Fruit fly (Drosophila melanogaster) whole organism, embryonic: ENCODE results near the gene Nadsyn.

ENCODE experiments used
- CG10321 ChIP-seq: fragments of 200-800 bp; sonication (Bioruptor generic); IDR thresholded peaks from 2 replicates; pipeline ENCODE4 v1.3.6; 2022; ENCODE audit warnings: missing biosample characterization, missing genetic modification characterization
- CG11093 ChIP-seq: fragments of 200-800 bp; sonication (Bioruptor generic); IDR thresholded peaks from 3 replicates; pipeline ENCODE4 v1.3.6; 2022; ENCODE audit warnings: missing biosample characterization, missing genetic modification characterization
- CG12071 ChIP-seq: fragments of 200-800 bp; sonication (Bioruptor generic); optimal IDR thresholded peaks from 3 replicates; lab custom pipeline; 2018; ENCODE audit warnings: missing biosample characterization, mild to moderate bottlenecking, missing genetic modification characterization
- CG12236 ChIP-seq: fragments of 200-800 bp; sonication (Bioruptor generic); optimal IDR thresholded peaks from 2 replicates; lab custom pipeline; 2016; ENCODE audit warnings: missing biosample characterization, missing genetic modification characterization
- CG12942 ChIP-seq: fragments of 200-800 bp; sonication (Bioruptor generic); optimal IDR thresholded peaks from 3 replicates; lab custom pipeline; 2016; ENCODE audit warnings: missing biosample characterization, missing genetic modification characterization
- CG15073 ChIP-seq: fragments of 200-800 bp; sonication (Bioruptor generic); optimal IDR thresholded peaks from 2 replicates; lab custom pipeline; 2016; ENCODE audit warnings: missing biosample characterization, missing genetic modification characterization
- CG17361 ChIP-seq: fragments of 200-800 bp; sonication (Bioruptor generic); IDR thresholded peaks from 3 replicates; pipeline ENCODE4 v1.3.6; 2022; ENCODE audit warnings: missing biosample characterization, missing genetic modification characterization
- CG17568 ChIP-seq: fragments of 200-800 bp; sonication (Bioruptor generic); optimal IDR thresholded peaks from 2 replicates; lab custom pipeline; 2018; ENCODE audit warnings: missing biosample characterization, mild to moderate bottlenecking, missing genetic modification characterization, moderate library complexity
- CG18599 ChIP-seq: fragments of 200-800 bp; sonication (Bioruptor generic); optimal IDR thresholded peaks from 3 replicates; lab custom pipeline; 2017; ENCODE audit warnings: missing biosample characterization, missing genetic modification characterization, mild to moderate bottlenecking, moderate library complexity, missing genetic modification reagents
- CG2678 ChIP-seq: fragments of 200-800 bp; sonication (Bioruptor generic); optimal IDR thresholded peaks from 3 replicates; lab custom pipeline; 2019; ENCODE audit warnings: missing biosample characterization, mild to moderate bottlenecking, missing genetic modification characterization, moderate library complexity
- CG32767 ChIP-seq: fragments of 200-800 bp; sonication (Bioruptor generic); IDR thresholded peaks from 2 replicates; pipeline ENCODE4 v1.3.6; 2022; ENCODE audit warnings: missing biosample characterization, missing genetic modification characterization
- CG33557 ChIP-seq: fragments of 200-800 bp; sonication (Bioruptor generic); optimal IDR thresholded peaks from 2 replicates; lab custom pipeline; 2019; ENCODE audit warnings: missing biosample characterization, mild to moderate bottlenecking, missing genetic modification characterization, moderate library complexity
- CG4730 ChIP-seq: fragments of 200-800 bp; sonication (Bioruptor generic); IDR thresholded peaks from 2 replicates; pipeline ENCODE4 v1.3.6; 2022; ENCODE audit warnings: missing biosample characterization, missing genetic modification characterization
- CG7357 ChIP-seq: fragments of 200-800 bp; sonication (Bioruptor generic); IDR thresholded peaks from 3 replicates; pipeline ENCODE4 v1.3.6; 2022; ENCODE audit warnings: missing biosample characterization, missing genetic modification characterization
- CG8290 ChIP-seq, 3 experiments: fragments of 200-800 bp; sonication (Bioruptor generic); optimal IDR thresholded peaks; 2 replicates each; lab custom pipeline; 2016 to 2019; ENCODE audit warnings: missing biosample characterization in 3 of 3, missing genetic modification characterization in 3 of 3, mild to moderate bottlenecking in 2 of 3, moderate library complexity in 1 of 3
- CG8924 ChIP-seq: fragments of 200-800 bp; optimal IDR thresholded peaks from 3 replicates; lab custom pipeline; 2019; ENCODE audit warnings: missing biosample characterization, mild to moderate bottlenecking, missing genetic modification characterization, moderate library complexity
- CrebB ChIP-seq: fragments of 200-800 bp; sonication (Bioruptor generic); optimal IDR thresholded peaks from 3 replicates; lab custom pipeline; 2018; ENCODE audit warnings: missing biosample characterization, mild to moderate bottlenecking, missing genetic modification characterization
- D ChIP-seq, 2 experiments: fragments of 200-800 bp in 1 of 2; fragments of >200 bp in 1 of 2; sonication (Bioruptor generic) in 1 of 2; optimal IDR thresholded peaks; 2 replicates in 1 of 2; 3 replicates in 1 of 2; lab custom pipeline; 2017; ENCODE audit warnings: mild to moderate bottlenecking in 1 of 2, missing biosample characterization in 1 of 2, missing genetic modification characterization in 1 of 2, missing genetic modification reagents in 1 of 2
- Drgx ChIP-seq: fragments of 200-800 bp; sonication (Bioruptor generic); IDR thresholded peaks from 2 replicates; pipeline ENCODE4 v1.3.6; 2022; ENCODE audit warnings: missing biosample characterization, missing genetic modification characterization
- Gsc ChIP-seq: fragments of 200-800 bp; sonication (Bioruptor generic); IDR thresholded peaks from 2 replicates; pipeline ENCODE4 v1.3.6; 2022; ENCODE audit warnings: missing biosample characterization, missing genetic modification characterization
- H15 ChIP-seq: fragments of 200-800 bp; sonication (Bioruptor generic); IDR thresholded peaks from 3 replicates; pipeline ENCODE4 v1.3.6; 2022; ENCODE audit warnings: missing biosample characterization, missing genetic modification characterization
- HmgD ChIP-seq: fragments of 200-800 bp; sonication (Bioruptor generic); optimal IDR thresholded peaks from 3 replicates; lab custom pipeline; 2016; ENCODE audit warnings: missing biosample characterization, missing genetic modification characterization
- Jarid2 ChIP-seq: fragments of 200-800 bp; sonication (Bioruptor generic); optimal IDR thresholded peaks from 3 replicates; lab custom pipeline; 2017; ENCODE audit warnings: mild to moderate bottlenecking, missing biosample characterization, missing genetic modification reagents, missing genetic modification characterization
- MTF-1 ChIP-seq: fragments of 200-800 bp; sonication (Bioruptor generic); optimal IDR thresholded peaks from 2 replicates; lab custom pipeline; 2018; ENCODE audit warnings: missing biosample characterization, mild to moderate bottlenecking, missing genetic modification characterization, borderline replicate concordance
- Ravus ChIP-seq: fragments of 200-800 bp; sonication (Bioruptor generic); IDR thresholded peaks from 2 replicates; pipeline ENCODE4 v1.3.6; 2022; ENCODE audit warnings: missing biosample characterization, missing genetic modification characterization
- Rfx ChIP-seq: fragments of 200-800 bp; sonication (Bioruptor generic); IDR thresholded peaks from 2 replicates; pipeline ENCODE4 v1.3.6; 2022; ENCODE audit warnings: missing biosample characterization, missing genetic modification characterization
- Six4 ChIP-seq: fragments of 200-800 bp; sonication (Bioruptor generic); optimal IDR thresholded peaks from 2 replicates; lab custom pipeline; 2016; ENCODE audit warnings: missing biosample characterization, missing genetic modification characterization
- Vsx1 ChIP-seq: fragments of 200-800 bp; sonication (Bioruptor generic); optimal IDR thresholded peaks from 2 replicates; lab custom pipeline; 2017; ENCODE audit warnings: missing biosample characterization, mild to moderate bottlenecking, missing genetic modification characterization, missing genetic modification reagents
- abd-A ChIP-seq: fragments of 200-800 bp; sonication (Bioruptor generic); optimal IDR thresholded peaks from 3 replicates; lab custom pipeline; 2019; ENCODE audit warnings: missing biosample characterization, mild to moderate bottlenecking, missing genetic modification characterization, moderate library complexity
- aop ChIP-seq: fragments of 200-800 bp; sonication (Bioruptor generic); IDR thresholded peaks from 2 replicates; pipeline ENCODE4 v1.3.6; 2022; ENCODE audit warnings: missing biosample characterization, missing genetic modification characterization
- esg ChIP-seq: fragments of 200-800 bp; sonication (Bioruptor generic); conservative IDR thresholded peaks from 2 replicates; pipeline ENCODE4 v1.3.6; 2022; ENCODE audit warnings: missing biosample characterization, missing genetic modification characterization
- eve ChIP-seq, 2 experiments: fragments of >200 bp; optimal IDR thresholded peaks; 2 replicates each; lab custom pipeline; 2017; ENCODE audit warnings: missing biosample characterization in 2 of 2, missing genetic modification characterization in 2 of 2
- ewg ChIP-seq: fragments of 200-800 bp; sonication (Bioruptor generic); optimal IDR thresholded peaks from 3 replicates; lab custom pipeline; 2017; ENCODE audit warnings: mild to moderate bottlenecking, missing biosample characterization, missing genetic modification reagents, missing genetic modification characterization
- fd3F ChIP-seq: fragments of 200-800 bp; sonication (Bioruptor generic); optimal IDR thresholded peaks from 2 replicates; lab custom pipeline; 2018; ENCODE audit warnings: missing biosample characterization, mild to moderate bottlenecking, missing genetic modification characterization, moderate library complexity
- fd96Cb ChIP-seq: fragments of 200-800 bp; sonication (Bioruptor generic); optimal IDR thresholded peaks from 2 replicates; lab custom pipeline; 2018; ENCODE audit warnings: missing biosample characterization, mild to moderate bottlenecking, missing genetic modification characterization, moderate library complexity
- gro ChIP-seq: fragments of 200-800 bp; sonication (Bioruptor generic); optimal IDR thresholded peaks from 2 replicates; lab custom pipeline; 2016; ENCODE audit warnings: missing biosample characterization, missing genetic modification characterization
- gsb ChIP-seq: fragments of 200-800 bp; sonication (Bioruptor generic); IDR thresholded peaks from 2 replicates; pipeline ENCODE4 v1.3.6; 2022; ENCODE audit warnings: missing biosample characterization, missing genetic modification characterization
- hkb ChIP-seq, 2 experiments: fragments of 200-800 bp in 1 of 2; fragments of >200 bp in 1 of 2; sonication (Bioruptor generic) in 1 of 2; IDR thresholded peaks in 1 of 2; optimal IDR thresholded peaks in 1 of 2; 2 replicates each; pipeline versions ENCODE4 v1.3.6 to Lab custom; 2017 to 2022; ENCODE audit warnings: missing biosample characterization in 1 of 2, missing genetic modification characterization in 1 of 2
- kah ChIP-seq: fragments of 200-800 bp; sonication (Bioruptor generic); optimal IDR thresholded peaks from 2 replicates; lab custom pipeline; 2018; ENCODE audit warnings: missing biosample characterization, mild to moderate bottlenecking, missing genetic modification characterization
- ranshi ChIP-seq: fragments of 200-800 bp; sonication (Bioruptor generic); IDR thresholded peaks from 2 replicates; pipeline ENCODE4 v1.3.6; 2022; ENCODE audit warnings: missing biosample characterization, missing genetic modification characterization
- shn ChIP-seq: fragments of 200-800 bp; sonication (Bioruptor generic); optimal IDR thresholded peaks from 3 replicates; lab custom pipeline; 2016; ENCODE audit warnings: missing biosample characterization, missing genetic modification characterization
- sob ChIP-seq: fragments of 200-800 bp; sonication (Bioruptor generic); IDR thresholded peaks from 2 replicates; pipeline ENCODE4 v1.3.6; 2022; ENCODE audit warnings: missing biosample characterization, missing genetic modification characterization
- tap ChIP-seq: fragments of 200-800 bp; optimal IDR thresholded peaks from 3 replicates; lab custom pipeline; 2019; ENCODE audit warnings: missing biosample characterization, mild to moderate bottlenecking, missing genetic modification characterization, moderate library complexity
- trh ChIP-seq: fragments of 200-800 bp; sonication (Bioruptor generic); optimal IDR thresholded peaks from 2 replicates; lab custom pipeline; 2016; ENCODE audit warnings: missing biosample characterization, missing genetic modification characterization
- tup ChIP-seq: fragments of 200-800 bp; sonication (Bioruptor generic); optimal IDR thresholded peaks from 2 replicates; lab custom pipeline; 2016; ENCODE audit warnings: missing biosample characterization, mild to moderate bottlenecking, missing genetic modification characterization, moderate library complexity
- vnd ChIP-seq: fragments of 200-800 bp; sonication (Bioruptor generic); IDR thresholded peaks from 3 replicates; pipeline ENCODE4 v1.3.6; 2022; ENCODE audit warnings: missing biosample characterization, missing genetic modification characterization; ENCODE audit not compliant: partially characterized antibody
- z ChIP-seq: fragments of 200-800 bp; sonication (Bioruptor generic); IDR thresholded peaks from 3 replicates; pipeline ENCODE4 v1.3.6; 2022; ENCODE audit warnings: missing biosample characterization, missing genetic modification characterization

Nadsyn gene

dm6 chrX:13641115-13641890, 76.8 kb downstream of the Nadsyn start (continued):
- TF ChIP-seq CG8924: peak; percentile 93
- TF ChIP-seq sob (GFP tag; lab: Robert Waterston, UW): peak; percentile 94
- TF ChIP-seq CG7357 (GFP tag; lab: Robert Waterston, UW): peak; percentile 88
- peak; percentile 85 for TF ChIP-seq CG12071
- TF ChIP-seq kah (GFP tag; lab: Kevin White, UChicago): peak; percentile 39
- TF ChIP-seq Gsc: peak; percentile 76
- TF ChIP-seq Six4 (GFP tag; lab: Kevin White, UChicago): peak; percentile 88
- peak; percentile 86 for TF ChIP-seq HmgD (GFP tag; lab: Kevin White, UChicago)
- TF ChIP-seq ewg: peak; percentile 84
- peak; percentile 88 for TF ChIP-seq CG11093 (GFP tag; lab: Robert Waterston, UW)
- TF ChIP-seq CG15073 (GFP tag; lab: Kevin White, UChicago): peak; percentile 68
- peak; percentile 92 for TF ChIP-seq tup (GFP tag; lab: Kevin White, UChicago)
- TF ChIP-seq CG2678 (tag; lab: Kevin White, UChicago): peak; percentile 96
- peak; percentile 89 for TF ChIP-seq esg (GFP tag; lab: Robert Waterston, UW)
- TF ChIP-seq CG32767 (GFP tag; lab: Robert Waterston, UW): peak; percentile 90; the same call in 1 of the 2 replicates
- peak; percentile 93 for TF ChIP-seq CG12942 (GFP tag; lab: Kevin White, UChicago)
- TF ChIP-seq gsb (GFP tag; lab: Robert Waterston, UW): peak; percentile 91
- peak; percentile 93 for TF ChIP-seq CG17361 (GFP tag; lab: Robert Waterston, UW)
- TF ChIP-seq z (GFP tag; lab: Robert Waterston, UW): peak; percentile 61; the same call in 2 of the 3 replicates
- peak; percentile 96 for TF ChIP-seq Rfx (GFP tag; lab: Robert Waterston, UW)
- peak; percentile 68 for TF ChIP-seq CG33557
- peak; percentile 90 for TF ChIP-seq fd3F (GFP tag; lab: Kevin White, UChicago)
- TF ChIP-seq shn: peak; percentile 92
- peak; percentile 83 for TF ChIP-seq CG17568 (GFP tag; lab: Kevin White, UChicago)
- TF ChIP-seq aop (GFP tag; lab: Robert Waterston, UW): peak; percentile 64; the same call in 1 of the 2 replicates
- TF ChIP-seq D (optimal IDR thresholded peaks at IDR 0.05; lab: Kevin White, UChicago): no peak
- peak; percentile 89 for TF ChIP-seq D (GFP tag; optimal IDR thresholded peaks at IDR 0.05; lab: Kevin White, UChicago)
- peak; percentile 89 for TF ChIP-seq ranshi
- peak; percentile 87 for TF ChIP-seq H15 (GFP tag; lab: Robert Waterston, UW)
- peak; percentile 91 for TF ChIP-seq fd96Cb (tag; lab: Kevin White, UChicago)
- peak; percentile 88 for TF ChIP-seq trh
- TF ChIP-seq Vsx1 (GFP tag; lab: Kevin White, UChicago): peak; percentile 82
- peak; percentile 78 for TF ChIP-seq Ravus
- TF ChIP-seq MTF-1 (GFP tag; lab: Kevin White, UChicago): peak; percentile 77
- peak; percentile 80 for TF ChIP-seq CrebB (tag; lab: Kevin White, UChicago)
- TF ChIP-seq CG4730: peak; percentile 90
- peak; percentile 93 for TF ChIP-seq CG12236 (GFP tag; lab: Kevin White, UChicago)
- peak; percentile 94 for TF ChIP-seq gro (GFP tag; lab: Kevin White, UChicago)
- TF ChIP-seq Jarid2 (GFP tag; lab: Kevin White, UChicago): peak; percentile 52
- TF ChIP-seq CG8290 (GFP tag; optimal IDR thresholded peaks at IDR 0.05; lab: Kevin White, UChicago): peak; percentile 64
- TF ChIP-seq CG8290 (tag; optimal IDR thresholded peaks at IDR 0.05; lab: Kevin White, UChicago): peak in 1 of 2 experiments; percentile 94
- no peak for TF ChIP-seq abd-A (tag; lab: Kevin White, UChicago)
- TF ChIP-seq tap (tag; lab: Kevin White, UChicago): peak; percentile 88
- TF ChIP-seq hkb (optimal IDR thresholded peaks at IDR 0.05; lab: Kevin White, UChicago): no peak
- TF ChIP-seq hkb (GFP tag; IDR thresholded peaks at IDR 0.05; lab: Robert Waterston, UW): peak; percentile 92
- TF ChIP-seq CG10321 (GFP tag; lab: Robert Waterston, UW): peak; percentile 75
- TF ChIP-seq CG18599: peak; percentile 94
- TF ChIP-seq Drgx: peak; percentile 90
- TF ChIP-seq eve (GFP tag; optimal IDR thresholded peaks at IDR 0.05; lab: Kevin White, UChicago): peak in 1 of 2 experiments; percentile 97
- no peak for TF ChIP-seq vnd (GFP tag; lab: Robert Waterston, UW)
